Worm (Caenorhabditis elegans): ENCODE measurements around the gene gon-1.

gon-1 gene

DNA sequence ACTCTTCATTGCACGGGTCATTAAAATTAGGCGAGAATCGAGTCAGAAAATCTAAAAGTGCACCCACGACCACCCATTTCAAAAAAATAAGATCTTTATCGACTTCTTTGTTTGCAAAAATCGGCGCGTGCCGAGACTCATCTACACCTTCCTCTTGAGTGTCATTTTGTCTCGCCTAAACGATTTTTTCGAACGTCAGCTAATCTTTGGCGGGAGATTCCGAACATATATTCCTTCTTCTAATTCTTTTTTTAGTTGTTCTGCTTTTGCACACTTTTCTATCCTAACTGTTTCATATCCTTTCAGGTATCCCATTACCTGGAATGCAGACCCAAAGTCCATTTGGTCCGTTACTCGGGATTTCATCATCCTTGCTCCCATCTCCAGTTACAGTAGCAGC lies 37.0 kb downstream of the gon-1 start, which contains the start of gene bed-3:
TSS of gene bed-3 (plus strand) at position 301 of the 400 bp plus-strand sequence.
- TF ChIP-seq fkh-6 (tag; optimal IDR thresholded peaks at IDR 0.05), result no peak
- no peak for TF ChIP-seq lim-6 (tag; optimal IDR thresholded peaks at IDR 0.05)
- no peak for TF ChIP-seq pha-4 (tag; optimal IDR thresholded peaks at IDR 0.05)
- TF ChIP-seq tbx-2 (tag; optimal IDR thresholded peaks at IDR 0.05), result no peak
- no peak for TF ChIP-seq fax-1 (tag; optimal IDR thresholded peaks at IDR 0.05)
- no peak for TF ChIP-seq ets-4 (tag; optimal IDR thresholded peaks at IDR 0.05)
- TF ChIP-seq hlh-6 (tag; optimal IDR thresholded peaks at IDR 0.05), result no peak
- no peak for TF ChIP-seq lin-11 (tag; optimal IDR thresholded peaks at IDR 0.05)
- no peak for TF ChIP-seq hlh-13 (GFP tag; optimal IDR thresholded peaks at IDR 0.05)
- TF ChIP-seq pros-1 (tag; optimal IDR thresholded peaks at IDR 0.05), result no peak
- TF ChIP-seq ceh-22 (tag; optimal IDR thresholded peaks at IDR 0.05), result no peak
- TF ChIP-seq che-1 (tag; optimal IDR thresholded peaks at IDR 0.05), result no peak
- TF ChIP-seq ceh-19 (GFP tag; optimal IDR thresholded peaks at IDR 0.05), result no peak
- TF ChIP-seq ceh-30 (tag; optimal IDR thresholded peaks at IDR 0.05), result no peak

- TF ChIP-seq fkh-10 (GFP tag; optimal IDR thresholded peaks at IDR 0.05), result no peak
- no peak for TF ChIP-seq dve-1 (tag; optimal IDR thresholded peaks at IDR 0.05)
- TF ChIP-seq ceh-30 (tag; optimal IDR thresholded peaks at IDR 0.05), result no peak
- TF ChIP-seq gmeb-2 (tag; optimal IDR thresholded peaks at IDR 0.05), result no peak
- TF ChIP-seq ceh-48 (tag; optimal IDR thresholded peaks at IDR 0.05), result no peak
- TF ChIP-seq pha-2 (tag; optimal IDR thresholded peaks at IDR 0.05), result no peak
- no peak for TF ChIP-seq ahr-1 (tag; optimal IDR thresholded peaks at IDR 0.05)
- no peak for TF ChIP-seq fkh-6 (tag; optimal IDR thresholded peaks at IDR 0.05)
- no peak for TF ChIP-seq hlh-6 (tag; optimal IDR thresholded peaks at IDR 0.05)
- TF ChIP-seq madf-2 (tag; optimal IDR thresholded peaks at IDR 0.05), result no peak
- no peak for TF ChIP-seq sdc-2 (tag; optimal IDR thresholded peaks at IDR 0.05)
- no peak for TF ChIP-seq C08G9.2 (tag; optimal IDR thresholded peaks at IDR 0.05)
- TF ChIP-seq ceh-19 (GFP tag; optimal IDR thresholded peaks at IDR 0.05), result no peak
- TF ChIP-seq ceh-18 (tag; optimal IDR thresholded peaks at IDR 0.05), result no peak
- TF ChIP-seq eyg-1 (tag; optimal IDR thresholded peaks at IDR 0.05), result no peak
- no peak for TF ChIP-seq hlh-13 (GFP tag; optimal IDR thresholded peaks at IDR 0.05)
- no peak for TF ChIP-seq ceh-31 (tag; optimal IDR thresholded peaks at IDR 0.05)
- no peak for TF ChIP-seq ztf-16 (tag; optimal IDR thresholded peaks at IDR 0.05)
- no peak for TF ChIP-seq nhr-232 (tag; optimal IDR thresholded peaks at IDR 0.05)
- TF ChIP-seq npax-4 (tag; optimal IDR thresholded peaks at IDR 0.05), result no peak
These were observed 38.1 kb downstream of the gon-1 start for ce11 chrIV:9915128-9915527.

DNA sequence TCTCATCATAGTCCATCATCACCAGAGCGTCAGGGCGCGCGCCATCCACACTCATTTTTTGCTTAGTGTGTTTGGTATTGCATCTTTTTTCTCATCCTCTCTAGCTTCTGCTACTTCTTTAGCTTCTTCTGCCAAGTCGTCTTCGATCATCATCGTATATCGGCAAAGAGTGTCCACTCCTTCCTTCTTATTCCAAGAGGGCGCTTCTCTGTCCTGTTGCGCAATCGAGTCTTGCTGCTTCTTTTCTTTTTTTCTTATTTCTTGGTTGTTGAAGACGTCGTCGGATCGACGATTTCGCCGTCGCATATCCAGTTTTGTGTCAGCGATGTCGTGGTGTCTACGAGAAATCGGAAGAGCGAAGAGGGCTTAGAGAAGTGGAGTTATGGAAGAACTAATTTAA lies 40.2 kb downstream of the gon-1 start:
- TF ChIP-seq zip-5 (tag; optimal IDR thresholded peaks at IDR 0.05), result no peak
- no peak for TF ChIP-seq elt-2 (tag; optimal IDR thresholded peaks at IDR 0.05)
- TF ChIP-seq ceh-6 (GFP tag; optimal IDR thresholded peaks at IDR 0.05), result no peak
- TF ChIP-seq pha-4 (tag; optimal IDR thresholded peaks at IDR 0.05), result no peak
- no peak for TF ChIP-seq K09A11.1 (tag; optimal IDR thresholded peaks at IDR 0.05; ENCODE audit: insufficient read depth)
- TF ChIP-seq pax-1 (tag; optimal IDR thresholded peaks at IDR 0.05), result no peak
- TF ChIP-seq ceh-2 (tag; optimal IDR thresholded peaks at IDR 0.05), result no peak
- TF ChIP-seq dmd-4 (tag; optimal IDR thresholded peaks at IDR 0.05; ENCODE audit: borderline replicate concordance), result no peak
- no peak for TF ChIP-seq ceh-14 (tag; optimal IDR thresholded peaks at IDR 0.05)
- no peak for TF ChIP-seq ceh-22 (tag; optimal IDR thresholded peaks at IDR 0.05)
- no peak for TF ChIP-seq rnt-1 (tag; optimal IDR thresholded peaks at IDR 0.05)
- no peak for TF ChIP-seq fkh-6 (tag; optimal IDR thresholded peaks at IDR 0.05)

DNA sequence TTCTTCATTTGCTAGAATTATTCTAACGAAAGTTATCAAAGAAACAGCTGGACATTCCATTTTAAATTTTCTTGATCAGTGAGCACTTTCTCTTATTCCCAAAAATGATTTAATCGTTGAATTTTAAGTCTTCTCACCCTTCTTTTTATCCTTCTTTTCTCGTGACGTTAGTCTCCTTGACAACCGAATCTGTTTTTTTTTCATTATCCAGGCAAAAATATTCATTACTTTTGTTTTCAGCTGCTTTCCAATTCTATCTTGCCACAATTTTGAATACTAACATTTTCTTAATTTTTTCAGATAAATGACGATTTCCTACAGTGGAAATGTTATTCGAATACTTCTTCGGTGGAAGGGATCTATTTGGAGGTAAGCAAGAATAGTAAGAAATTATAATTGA lies 49.6 kb downstream of the gon-1 start, which contains the start of gene best-13:
TSS of gene best-13 (plus strand) at position 301 of the 400 bp plus-strand sequence.
- TF ChIP-seq ceh-19 (GFP tag; optimal IDR thresholded peaks at IDR 0.05) (no peak), F13H6.1 (tag; optimal IDR thresholded peaks at IDR 0.05) (no peak), ceh-22 (tag; optimal IDR thresholded peaks at IDR 0.05) (no peak), ceh-45 (GFP tag; IDR thresholded peaks at IDR 0.05) (no peak), hlh-6 (tag; optimal IDR thresholded peaks at IDR 0.05) (no peak), pat-9 (tag; optimal IDR thresholded peaks at IDR 0.05) (no peak), ceh-31 (tag; optimal IDR thresholded peaks at IDR 0.05) (no peak), ceh-2 (tag; optimal IDR thresholded peaks at IDR 0.05) (no peak), ceh-48 (tag; optimal IDR thresholded peaks at IDR 0.05) (no peak), ztf-16 (tag; optimal IDR thresholded peaks at IDR 0.05) (no peak), hlh-13 (GFP tag; optimal IDR thresholded peaks at IDR 0.05) (no peak), hlh-15 (tag; optimal IDR thresholded peaks at IDR 0.05) (no peak), nhr-232 (tag; optimal IDR thresholded peaks at IDR 0.05) (no peak), C08G9.2 (tag; optimal IDR thresholded peaks at IDR 0.05) (no peak), sox-2 (GFP tag; IDR thresholded peaks at IDR 0.05) (no peak), mec-3 (tag; optimal IDR thresholded peaks at IDR 0.05; ENCODE audit: borderline replicate concordance) (no peak), nfya-1 (tag; optimal IDR thresholded peaks at IDR 0.05) (no peak)

All from whole organism, late embryonic.